Fruit fly (Drosophila melanogaster) whole organism, embryonic: ENCODE measurements around the gene CG6951.

Experiments used
- C15 ChIP-seq: fragments of 200-800 bp; sonication (Bioruptor generic); IDR thresholded peaks from 3 replicates; pipeline ENCODE4 v1.3.6; 2022; ENCODE audit warnings: missing biosample characterization, missing genetic modification characterization
- CG12071 ChIP-seq: fragments of 200-800 bp; sonication (Bioruptor generic); optimal IDR thresholded peaks from 3 replicates; lab custom pipeline; 2018; ENCODE audit warnings: missing biosample characterization, mild to moderate bottlenecking, missing genetic modification characterization
- CG2120 ChIP-seq: fragments of 200-800 bp; sonication (Bioruptor generic); optimal IDR thresholded peaks from 3 replicates; lab custom pipeline; 2016; ENCODE audit warnings: missing biosample characterization, missing genetic modification characterization
- CG31365 ChIP-seq: fragments of 200-800 bp; sonication (Bioruptor generic); optimal IDR thresholded peaks from 2 replicates; lab custom pipeline; 2018; ENCODE audit warnings: missing biosample characterization, mild to moderate bottlenecking, missing genetic modification characterization
- CG3163 ChIP-seq: fragments of 200-800 bp; sonication (Bioruptor generic); optimal IDR thresholded peaks from 3 replicates; lab custom pipeline; 2016; ENCODE audit warnings: missing biosample characterization, missing genetic modification characterization
- CG3847 ChIP-seq: fragments of 200-800 bp; sonication (Bioruptor generic); IDR thresholded peaks from 2 replicates; pipeline ENCODE4 v1.3.6; 2022; ENCODE audit warnings: missing biosample characterization, missing genetic modification characterization
- CG8924 ChIP-seq: fragments of 200-800 bp; optimal IDR thresholded peaks from 3 replicates; lab custom pipeline; 2019; ENCODE audit warnings: missing biosample characterization, mild to moderate bottlenecking, missing genetic modification characterization, moderate library complexity
- Dad ChIP-seq: fragments of 200-800 bp; sonication (Bioruptor generic); optimal IDR thresholded peaks from 3 replicates; lab custom pipeline; 2016; ENCODE audit warnings: missing biosample characterization, missing genetic modification characterization
- YL-1 ChIP-seq: fragments of 200-800 bp; sonication (Bioruptor generic); optimal IDR thresholded peaks from 3 replicates; lab custom pipeline; 2017; ENCODE audit warnings: missing biosample characterization, mild to moderate bottlenecking, missing genetic modification characterization
- gcm ChIP-seq: fragments of 200-800 bp; sonication (Bioruptor generic); optimal IDR thresholded peaks from 2 replicates; lab custom pipeline; 2019; ENCODE audit warnings: missing biosample characterization, mild to moderate bottlenecking, missing genetic modification characterization, moderate library complexity
- pan ChIP-seq, 4 experiments: fragments of >200 bp in 3 of 4; fragments of 200-800 bp in 1 of 4; sonication (Bioruptor generic) in 1 of 4; optimal IDR thresholded peaks in 3 of 4; IDR thresholded peaks in 1 of 4; 2 replicates each; pipeline versions ENCODE4 v1.3.6 to Lab custom; 2017 to 2022; ENCODE audit warnings: missing biosample characterization in 2 of 4, missing genetic modification characterization in 2 of 4, mixed read lengths in 1 of 4
- scrt ChIP-seq: fragments of 200-800 bp; sonication (Bioruptor generic); optimal IDR thresholded peaks from 2 replicates; lab custom pipeline; 2018; ENCODE audit warnings: missing biosample characterization, mild to moderate bottlenecking, missing genetic modification characterization, moderate library complexity
- trem ChIP-seq: fragments of 200-800 bp; optimal IDR thresholded peaks from 3 replicates; lab custom pipeline; 2019; ENCODE audit warnings: missing biosample characterization, mild to moderate bottlenecking, missing genetic modification characterization, moderate library complexity
- vvl ChIP-seq: fragments of 200-800 bp; sonication (Bioruptor generic); IDR thresholded peaks from 2 replicates; pipeline ENCODE4 v1.3.6; 2022; ENCODE audit warnings: missing biosample characterization, missing genetic modification characterization

- TF ChIP-seq CG8924 (tag; lab: Kevin White, UChicago), result no peak
- TF ChIP-seq trem (tag; lab: Kevin White, UChicago), result no peak
- no peak for TF ChIP-seq CG3847
- no peak for TF ChIP-seq vvl (GFP tag; lab: Robert Waterston, UW)
- TF ChIP-seq YL-1 (GFP tag; lab: Kevin White, UChicago), result no peak
- no peak for TF ChIP-seq gcm (GFP tag; lab: Kevin White, UChicago)
- TF ChIP-seq scrt (GFP tag; lab: Kevin White, UChicago), result no peak
- TF ChIP-seq CG31365 (tag; lab: Kevin White, UChicago), result no peak
- TF ChIP-seq C15, result no peak
- TF ChIP-seq Dad (GFP tag; lab: Kevin White, UChicago), result no peak
- no peak for TF ChIP-seq CG3163 (GFP tag; lab: Kevin White, UChicago)
- no peak for TF ChIP-seq CG2120 (GFP tag; lab: Kevin White, UChicago)
- no peak for TF ChIP-seq CG12071 (GFP tag; lab: Kevin White, UChicago)
- TF ChIP-seq pan (optimal IDR thresholded peaks at IDR 0.05; lab: Kevin White, UChicago), result no peak
- TF ChIP-seq pan (GFP tag; optimal IDR thresholded peaks at IDR 0.05 in 1 of 2, IDR thresholded peaks at IDR 0.05 in 1 of 2), result no peak
Measured at dm6 chr3L:20205946-20206345, 35.1 kb upstream of the CG6951 start, which contains the start of gene CG7290.
